Worm (Caenorhabditis elegans) whole organism, L1 larva: Measurements from ENCODE around the gene R08F11.4.

Experiments used
- Y116A8C.19 ChIP-seq: sonication (generic microtip); optimal IDR thresholded peaks from 2 replicates; lab custom pipeline; 2016; ENCODE audit warnings: missing compliant biosample characterization, missing genetic modification characterization, borderline replicate concordance
- alr-1 ChIP-seq: fragments of 200-800 bp; sonication (Bioruptor generic); optimal IDR thresholded peaks from 2 replicates; lab custom pipeline; 2018; ENCODE audit warnings: borderline replicate concordance, mild to moderate bottlenecking, missing genetic modification characterization, missing compliant biosample characterization
- ama-1 ChIP-seq: fragments of 150-350 bp; optimal IDR thresholded peaks from 2 replicates; lab custom pipeline; 2014
- blmp-1 ChIP-seq: fragments of 150-350 bp; optimal IDR thresholded peaks from 2 replicates; lab custom pipeline; 2014; ENCODE audit warnings: missing biosample characterization, missing genetic modification characterization
- ceh-63 ChIP-seq: fragments of 200-800 bp; sonication (Bioruptor generic); optimal IDR thresholded peaks from 2 replicates; lab custom pipeline; 2018; ENCODE audit warnings: mild to moderate bottlenecking, missing genetic modification characterization, missing compliant biosample characterization
- ceh-82 ChIP-seq, 3 experiments: fragments of 150-350 bp in 1 of 3; sonication (generic microtip) in 2 of 3; optimal IDR thresholded peaks; 2 replicates each; lab custom pipeline; 2014 to 2017; ENCODE audit warnings: missing biosample characterization in 3 of 3, missing genetic modification characterization in 3 of 3
- ceh-90 ChIP-seq: sonication (generic microtip); optimal IDR thresholded peaks from 2 replicates; lab custom pipeline; 2016; ENCODE audit warnings: missing genetic modification characterization, missing compliant biosample characterization
- ces-1 ChIP-seq: fragments of 150-350 bp; optimal IDR thresholded peaks from 2 replicates; lab custom pipeline; 2014; ENCODE audit warnings: missing biosample characterization, missing genetic modification reagents, missing genetic modification characterization
- efl-1 ChIP-seq, 4 experiments: fragments of 150-350 bp; optimal IDR thresholded peaks in 3 of 4; peaks in 1 of 4; 1 replicate in 1 of 4; 2 replicates in 3 of 4; lab custom pipeline; 2014; ENCODE audit warnings: missing biosample characterization in 2 of 4, missing genetic modification characterization in 2 of 4, missing genetic modification reagents in 2 of 4
- egl-27 ChIP-seq, 2 experiments: fragments of 150-350 bp in 1 of 2; sonication (generic microtip); optimal IDR thresholded peaks; 3 replicates each; lab custom pipeline; 2017 to 2018; ENCODE audit warnings: missing biosample characterization in 2 of 2, missing genetic modification characterization in 2 of 2, missing genetic modification reagents in 2 of 2
- elt-2 ChIP-seq: sonication (generic microtip); optimal IDR thresholded peaks from 2 replicates; lab custom pipeline; 2016; ENCODE audit warnings: missing genetic modification characterization, mild to moderate bottlenecking, inconsistent platforms, missing compliant biosample characterization, missing genetic modification reagents
- elt-3 ChIP-seq, 6 experiments: fragments of 150-350 bp in 1 of 6; sonication (generic microtip); optimal IDR thresholded peaks; 2 replicates each; lab custom pipeline; 2017 to 2018; ENCODE audit warnings: missing biosample characterization in 6 of 6, missing genetic modification characterization in 6 of 6, inconsistent platforms in 1 of 6
- ets-5 ChIP-seq: fragments of 200-800 bp; sonication (Bioruptor generic); IDR thresholded peaks from 2 replicates; pipeline ENCODE4 v1.3.6; 2022; ENCODE audit warnings: missing genetic modification characterization, missing compliant biosample characterization
- fkh-10 ChIP-seq: sonication (generic microtip); optimal IDR thresholded peaks from 2 replicates; lab custom pipeline; 2017; ENCODE audit warnings: missing biosample characterization, missing genetic modification reagents, missing genetic modification characterization
- fkh-8 ChIP-seq: sonication (generic microtip); optimal IDR thresholded peaks from 2 replicates; lab custom pipeline; 2016; ENCODE audit warnings: mild to moderate bottlenecking, missing genetic modification characterization, missing compliant biosample characterization
- grh-1 ChIP-seq: fragments of 200-800 bp; sonication (Bioruptor generic); IDR thresholded peaks from 2 replicates; pipeline ENCODE4 v1.3.6; 2022; ENCODE audit warnings: missing genetic modification reagents, missing genetic modification characterization, missing compliant biosample characterization
- hlh-17 ChIP-seq: fragments of 200-800 bp; sonication (Bioruptor generic); optimal IDR thresholded peaks from 2 replicates; lab custom pipeline; 2018; ENCODE audit warnings: missing genetic modification characterization, mild to moderate bottlenecking, missing compliant biosample characterization, moderate library complexity, borderline replicate concordance
- hlh-4 ChIP-seq: sonication (generic microtip); optimal IDR thresholded peaks from 2 replicates; lab custom pipeline; 2016; ENCODE audit warnings: mild to moderate bottlenecking, missing genetic modification characterization, missing compliant biosample characterization
- isw-1 ChIP-seq: fragments of 200-800 bp; sonication (Bioruptor generic); IDR thresholded peaks from 2 replicates; pipeline ENCODE4 v1.3.6; 2022; ENCODE audit warnings: missing genetic modification characterization, missing compliant biosample characterization
- lin-14 ChIP-seq: fragments of 200-800 bp; sonication (Bioruptor generic); optimal IDR thresholded peaks from 2 replicates; lab custom pipeline; 2018; ENCODE audit warnings: mild to moderate bottlenecking, missing genetic modification characterization, moderate library complexity, missing compliant biosample characterization
- lin-35 ChIP-seq, 2 experiments: fragments of 150-350 bp; optimal IDR thresholded peaks; 2 replicates each; lab custom pipeline; 2014; ENCODE audit warnings: missing biosample characterization in 2 of 2, missing genetic modification characterization in 2 of 2, missing genetic modification reagents in 2 of 2
- lin-39 ChIP-seq: fragments of 150-350 bp; optimal IDR thresholded peaks from 2 replicates; lab custom pipeline; 2014; ENCODE audit warnings: missing biosample characterization, missing genetic modification reagents, missing genetic modification characterization
- lir-3 ChIP-seq: sonication (generic microtip); optimal IDR thresholded peaks from 2 replicates; lab custom pipeline; 2016; ENCODE audit warnings: mild to moderate bottlenecking, missing genetic modification characterization, moderate library complexity, missing compliant biosample characterization; ENCODE audit not compliant: poor library complexity
- nhr-19 ChIP-seq: fragments of 200-800 bp; sonication (Bioruptor generic); conservative IDR thresholded peaks from 2 replicates; pipeline ENCODE4 v1.3.6; 2022; ENCODE audit warnings: missing genetic modification characterization, missing compliant biosample characterization
- nhr-20 ChIP-seq: sonication (generic microtip); optimal IDR thresholded peaks from 2 replicates; lab custom pipeline; 2016; ENCODE audit warnings: mild to moderate bottlenecking, missing genetic modification characterization, missing compliant biosample characterization
- nhr-28 ChIP-seq: fragments of 150-350 bp; optimal IDR thresholded peaks from 2 replicates; lab custom pipeline; 2014; ENCODE audit warnings: missing biosample characterization, missing genetic modification characterization
- nhr-71 ChIP-seq: sonication (generic microtip); optimal IDR thresholded peaks from 2 replicates; lab custom pipeline; 2016; ENCODE audit warnings: mild to moderate bottlenecking, missing genetic modification characterization, moderate library complexity, missing compliant biosample characterization
- nhr-85 ChIP-seq: sonication (generic microtip); peaks from one replicate; lab custom pipeline; 2016; ENCODE audit warnings: missing genetic modification characterization, inconsistent platforms, missing compliant biosample characterization
- nhr-90 ChIP-seq: sonication (generic microtip); optimal IDR thresholded peaks from 2 replicates; lab custom pipeline; 2016; ENCODE audit warnings: mild to moderate bottlenecking, missing genetic modification characterization, missing compliant biosample characterization; ENCODE audit not compliant: poor library complexity
- pag-3 ChIP-seq: sonication (generic microtip); optimal IDR thresholded peaks from 2 replicates; lab custom pipeline; 2017; ENCODE audit warnings: missing genetic modification characterization, mild to moderate bottlenecking, missing compliant biosample characterization, antibody characterized with exemption, borderline replicate concordance; ENCODE audit not compliant: insufficient read depth
- pqm-1 ChIP-seq: sonication (generic microtip); optimal IDR thresholded peaks from 3 replicates; lab custom pipeline; 2017; ENCODE audit warnings: missing biosample characterization, missing genetic modification characterization
- skn-1 ChIP-seq: fragments of 150-350 bp; optimal IDR thresholded peaks from 2 replicates; lab custom pipeline; 2014; ENCODE audit warnings: missing biosample characterization, missing genetic modification characterization
- snu-23 ChIP-seq: sonication (generic microtip); optimal IDR thresholded peaks from 2 replicates; lab custom pipeline; 2016; ENCODE audit warnings: missing genetic modification characterization, missing compliant biosample characterization
- unc-130 ChIP-seq: fragments of 150-350 bp; optimal IDR thresholded peaks from 2 replicates; lab custom pipeline; 2017; ENCODE audit warnings: missing biosample characterization, missing genetic modification characterization, inconsistent platforms
- zip-4 ChIP-seq: fragments of 200-800 bp; sonication (Bioruptor generic); optimal IDR thresholded peaks from 2 replicates; lab custom pipeline; 2018; ENCODE audit warnings: mild to moderate bottlenecking, missing genetic modification characterization, moderate library complexity, missing compliant biosample characterization
- ztf-11 ChIP-seq, 2 experiments: sonication (generic microtip); optimal IDR thresholded peaks; 2 replicates each; lab custom pipeline; 2016 to 2017; ENCODE audit warnings: missing genetic modification characterization in 2 of 2, missing biosample characterization in 1 of 2, missing compliant biosample characterization in 1 of 2

R08F11.4 gene

DNA sequence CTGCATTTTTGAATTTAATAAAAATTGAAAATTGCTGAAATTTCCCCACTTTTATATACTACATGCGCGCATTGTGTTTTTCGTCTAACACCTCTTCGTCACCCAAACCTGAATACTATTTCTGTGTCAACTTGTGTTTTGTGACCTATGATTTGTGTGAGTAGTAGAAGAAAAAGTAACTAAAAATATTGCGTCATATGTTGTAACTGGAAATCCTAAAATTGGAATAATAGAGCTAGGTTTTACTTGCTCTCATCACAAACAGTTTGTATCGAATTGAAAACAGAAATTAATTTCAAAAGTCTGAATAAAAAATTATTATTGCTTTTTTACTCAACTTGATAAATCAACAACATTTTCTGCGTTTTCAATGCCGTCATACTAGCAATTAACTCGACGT, at the start of gene R08F11.4:
R08F11.4 (minus strand) TSS at position 29 of the 400 bp plus-strand sequence.
- TF ChIP-seq nhr-71 (tag; lab: Kevin White, UChicago) (peak; percentile 26), skn-1 (tag; lab: Kevin White, UChicago) (peak; percentile 13), elt-3 (tag; optimal IDR thresholded peaks at IDR 0.05; lab: Kevin White, UChicago) (no peak), lin-35 (GFP tag; optimal IDR thresholded peaks at IDR 0.05; lab: Kevin White, UChicago) (no peak), nhr-28 (tag; lab: Kevin White, UChicago) (no peak), ces-1 (GFP tag; lab: Kevin White, UChicago) (no peak), nhr-20 (tag; lab: Kevin White, UChicago) (peak; percentile 31), alr-1 (tag; lab: Kevin White, UChicago) (no peak), nhr-90 (peak; percentile 9), ceh-63 (GFP tag; lab: Kevin White, UChicago) (no peak), ets-5 (no peak), unc-130 (tag; lab: Kevin White, UChicago) (no peak), nhr-19 (GFP tag; lab: Robert Waterston, UW) (no peak), fkh-10 (GFP tag; lab: Kevin White, UChicago) (no peak), hlh-17 (GFP tag; lab: Kevin White, UChicago) (no peak), egl-27 (tag; optimal IDR thresholded peaks at IDR 0.05; lab: Kevin White, UChicago) (no peak), isw-1 (no peak), nhr-85 (tag; lab: Kevin White, UChicago) (peak; percentile 64), hlh-4 (tag; lab: Kevin White, UChicago) (no peak), lin-14 (GFP tag; lab: Kevin White, UChicago) (peak; percentile 29), pqm-1 (no peak), fkh-8 (tag; lab: Kevin White, UChicago) (no peak), zip-4 (no peak), snu-23 (GFP tag; lab: Kevin White, UChicago) (peak; percentile 9), grh-1 (GFP tag; lab: Robert Waterston, UW) (no peak), lir-3 (tag; lab: Kevin White, UChicago) (no peak), pag-3 (tag; lab: Kevin White, UChicago) (no peak), ceh-90 (tag; lab: Kevin White, UChicago) (no peak), ceh-82 (tag; optimal IDR thresholded peaks at IDR 0.05; lab: Kevin White, UChicago) (no peak)
- TF ChIP-seq, all 84 proteins: peak for 7

DNA sequence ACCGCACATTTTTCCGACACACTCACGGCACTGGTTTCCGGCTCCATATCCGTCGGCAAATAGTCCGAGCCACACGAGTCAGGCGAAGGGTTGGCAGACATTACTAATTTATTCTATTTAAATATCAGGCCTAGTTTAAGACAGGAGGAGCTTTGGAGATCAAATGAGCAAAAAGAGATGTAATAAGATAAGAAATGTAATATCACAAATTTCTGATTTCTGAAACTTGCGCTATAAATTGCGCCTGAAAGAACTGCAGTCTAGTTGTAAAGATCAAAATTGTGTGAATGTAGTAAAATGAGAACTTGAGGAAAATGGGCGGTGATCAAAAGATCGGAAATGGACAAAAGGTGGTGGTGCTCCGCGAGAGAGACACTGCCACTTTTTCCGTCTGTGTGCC, 49.5 kb upstream of the R08F11.4 start, which contains the start of gene nhr-186:
nhr-186 (minus strand) TSS at position 101 of the 400 bp plus-strand sequence.
- TF ChIP-seq hlh-4 (tag; lab: Kevin White, UChicago) (no peak), nhr-20 (tag; lab: Kevin White, UChicago) (no peak), skn-1 (tag; lab: Kevin White, UChicago) (no peak), efl-1 (optimal IDR thresholded peaks at IDR 0.05; lab: Kevin White, UChicago) (no peak), efl-1 (GFP tag; optimal IDR thresholded peaks at IDR 0.05 in 1 of 2; lab: Kevin White, UChicago) (peak in 1 of 2 experiments; percentile 76), Y116A8C.19 (no peak), ama-1 (lab: Kevin White, UChicago) (no peak), lin-39 (tag; lab: Kevin White, UChicago) (no peak), fkh-10 (GFP tag; lab: Kevin White, UChicago) (peak; percentile 6), ztf-11 (tag; optimal IDR thresholded peaks at IDR 0.05; lab: Kevin White, UChicago) (no peak)
- TF ChIP-seq, all 84 proteins: peak for 2

DNA sequence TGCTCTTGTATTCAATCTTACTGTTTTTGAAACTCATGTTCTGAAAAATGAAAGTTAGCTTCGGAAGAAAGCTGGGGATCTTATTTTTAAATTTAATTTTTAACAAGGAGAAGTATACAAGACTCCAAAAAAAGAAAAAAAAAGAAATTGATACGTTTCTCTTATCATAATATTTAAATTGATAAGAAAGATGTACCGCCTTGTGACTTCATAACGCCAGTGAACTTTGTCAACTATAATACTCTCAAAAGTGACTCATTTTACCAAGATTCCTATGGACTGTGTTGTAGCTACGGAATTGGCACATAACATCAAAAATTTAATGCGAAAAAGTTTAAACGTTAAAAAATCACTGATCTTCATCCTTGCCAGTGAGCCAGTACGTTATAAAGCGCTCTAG, 46.4 kb upstream of the R08F11.4 start:
- TF ChIP-seq elt-2 (tag; lab: Kevin White, UChicago) (peak; percentile 76), blmp-1 (no peak)
- TF ChIP-seq, all 84 proteins: peak for 1
